Worm (Caenorhabditis elegans) whole organism, midembryonic: ENCODE results near the gene Y55F3AM.21.

Experiments used
- T22C8.4 ChIP-seq: fragments of 200-800 bp; sonication (Bioruptor generic); IDR thresholded peaks from 2 replicates; pipeline ENCODE4 v1.3.6; 2022; ENCODE audit warnings: missing genetic modification characterization, missing compliant biosample characterization
- flt-1 ChIP-seq: fragments of 200-800 bp; sonication (Bioruptor generic); IDR thresholded peaks from 2 replicates; pipeline ENCODE4 v1.3.6; 2022; ENCODE audit warnings: missing genetic modification characterization, missing compliant biosample characterization
- ref-1 ChIP-seq: fragments of 200-800 bp; sonication (Bioruptor generic); conservative IDR thresholded peaks from 2 replicates; pipeline ENCODE4 v1.3.6; 2022; ENCODE audit warnings: missing genetic modification reagents, missing genetic modification characterization, missing compliant biosample characterization
- tab-1 ChIP-seq: fragments of 200-800 bp; sonication (Bioruptor generic); IDR thresholded peaks from 2 replicates; pipeline ENCODE4 v1.3.6; 2022; ENCODE audit warnings: missing genetic modification characterization, missing compliant biosample characterization
- ztf-23 ChIP-seq: fragments of 200-800 bp; sonication (Bioruptor generic); IDR thresholded peaks from 2 replicates; pipeline ENCODE4 v1.3.6; 2022; ENCODE audit warnings: missing genetic modification reagents, missing genetic modification characterization, missing compliant biosample characterization
- ztf-29 ChIP-seq: fragments of 200-800 bp; sonication (Bioruptor generic); IDR thresholded peaks from 2 replicates; pipeline ENCODE4 v1.3.6; 2022; ENCODE audit warnings: missing genetic modification reagents, missing genetic modification characterization, missing compliant biosample characterization

ce11 chrIV:1097153-1097552 is 45.7 kb upstream of the Y55F3AM.21 start, which contains the start of gene cox-18:
- TF ChIP-seq T22C8.4 (GFP tag; lab: Robert Waterston, UW) (no peak), flt-1 (no peak), ref-1 (GFP tag; lab: Robert Waterston, UW) (no peak), tab-1 (GFP tag; lab: Robert Waterston, UW) (no peak), ztf-23 (no peak), ztf-29 (GFP tag; lab: Robert Waterston, UW) (no peak)
